Worm (Caenorhabditis elegans) whole organism, L3 larva: ENCODE data around the gene pms-2.

Source experiments
- R02D3.7 ChIP-seq: fragments of 150-350 bp; optimal IDR thresholded peaks from 2 replicates; lab custom pipeline; 2014; ENCODE audit warnings: missing biosample characterization, missing genetic modification characterization
- ZK546.5 ChIP-seq: sonication (generic microtip); optimal IDR thresholded peaks from 2 replicates; lab custom pipeline; 2017; ENCODE audit warnings: missing biosample characterization, missing genetic modification characterization
- aly-2 ChIP-seq: fragments of 150-350 bp; optimal IDR thresholded peaks from 2 replicates; lab custom pipeline; 2014; ENCODE audit warnings: missing biosample characterization, missing genetic modification characterization
- ceh-16 ChIP-seq: sonication (generic microtip); optimal IDR thresholded peaks from 2 replicates; lab custom pipeline; 2017; ENCODE audit warnings: missing biosample characterization, missing genetic modification characterization
- ceh-28 ChIP-seq: fragments of 150-350 bp; optimal IDR thresholded peaks from 2 replicates; lab custom pipeline; 2014; ENCODE audit warnings: missing biosample characterization, missing genetic modification reagents, missing genetic modification characterization
- ceh-82 ChIP-seq: fragments of 150-350 bp; optimal IDR thresholded peaks from 2 replicates; lab custom pipeline; 2014; ENCODE audit warnings: missing biosample characterization, missing genetic modification characterization
- ceh-9 ChIP-seq: sonication (generic microtip); optimal IDR thresholded peaks from 2 replicates; lab custom pipeline; 2018; ENCODE audit warnings: missing biosample characterization, missing genetic modification characterization
- daf-12 ChIP-seq: fragments of 150-350 bp; optimal IDR thresholded peaks from 2 replicates; lab custom pipeline; 2014; ENCODE audit warnings: missing biosample characterization, missing genetic modification reagents, missing genetic modification characterization
- egl-27 ChIP-seq: sonication (generic microtip); optimal IDR thresholded peaks from 4 replicates; lab custom pipeline; 2017; ENCODE audit warnings: missing biosample characterization, missing genetic modification reagents, missing genetic modification characterization
- egl-5 ChIP-seq: fragments of 150-350 bp; optimal IDR thresholded peaks from 2 replicates; lab custom pipeline; 2017; ENCODE audit warnings: missing biosample characterization, missing genetic modification reagents, missing genetic modification characterization, inconsistent platforms
- elt-1 ChIP-seq: fragments of 150-350 bp; optimal IDR thresholded peaks from 2 replicates; lab custom pipeline; 2014; ENCODE audit warnings: missing biosample characterization, missing genetic modification characterization
- elt-2 ChIP-seq: sonication (generic microtip); optimal IDR thresholded peaks from 2 replicates; lab custom pipeline; 2016; ENCODE audit warnings: missing genetic modification reagents, mild to moderate bottlenecking, missing genetic modification characterization, missing compliant biosample characterization
- elt-3 ChIP-seq, 3 experiments: fragments of 150-350 bp in 1 of 3; sonication (generic microtip) in 2 of 3; optimal IDR thresholded peaks; 2 replicates in 2 of 3; 4 replicates in 1 of 3; lab custom pipeline; 2014 to 2017; ENCODE audit warnings: missing biosample characterization in 3 of 3, missing genetic modification characterization in 3 of 3
- fkh-10 ChIP-seq: sonication (generic microtip); optimal IDR thresholded peaks from 2 replicates; lab custom pipeline; 2017; ENCODE audit warnings: missing biosample characterization, missing genetic modification reagents, missing genetic modification characterization
- fkh-2 ChIP-seq: fragments of 150-350 bp; optimal IDR thresholded peaks from 2 replicates; lab custom pipeline; 2014; ENCODE audit warnings: missing biosample characterization, missing genetic modification reagents, missing genetic modification characterization
- jun-1 ChIP-seq: fragments of 150-350 bp; optimal IDR thresholded peaks from 2 replicates; lab custom pipeline; 2014; ENCODE audit warnings: missing biosample characterization, missing genetic modification reagents, missing genetic modification characterization
- lin-15B ChIP-seq: fragments of 150-350 bp; optimal IDR thresholded peaks from 2 replicates; lab custom pipeline; 2014; ENCODE audit warnings: missing biosample characterization, missing genetic modification characterization
- lin-39 ChIP-seq: fragments of 150-350 bp; optimal IDR thresholded peaks from 2 replicates; lab custom pipeline; 2018; ENCODE audit warnings: missing biosample characterization, missing genetic modification reagents, missing genetic modification characterization
- lsy-12 ChIP-seq: sonication (generic microtip); optimal IDR thresholded peaks from 2 replicates; lab custom pipeline; 2016; ENCODE audit warnings: mild to moderate bottlenecking, missing genetic modification characterization, missing compliant biosample characterization
- mdl-1 ChIP-seq: fragments of 150-350 bp; optimal IDR thresholded peaks from 2 replicates; lab custom pipeline; 2014; ENCODE audit warnings: missing biosample characterization, missing genetic modification characterization
- mml-1 ChIP-seq: fragments of 150-350 bp; sonication (generic microtip); optimal IDR thresholded peaks from 3 replicates; lab custom pipeline; 2014; ENCODE audit warnings: missing biosample characterization, missing genetic modification characterization
- nfya-1 ChIP-seq: sonication (generic microtip); optimal IDR thresholded peaks from 2 replicates; lab custom pipeline; 2017; ENCODE audit warnings: missing genetic modification characterization, mild to moderate bottlenecking, missing compliant biosample characterization, antibody characterized with exemption, moderate library complexity; ENCODE audit not compliant: insufficient read depth
- nhr-11 ChIP-seq: fragments of 150-350 bp; optimal IDR thresholded peaks from 2 replicates; lab custom pipeline; 2014; ENCODE audit warnings: missing biosample characterization, missing genetic modification characterization
- nhr-23 ChIP-seq: fragments of 150-350 bp; optimal IDR thresholded peaks from 2 replicates; lab custom pipeline; 2014; ENCODE audit warnings: missing biosample characterization, missing genetic modification reagents, missing genetic modification characterization
- nhr-237 ChIP-seq: fragments of 150-350 bp; optimal IDR thresholded peaks from 2 replicates; lab custom pipeline; 2014; ENCODE audit warnings: missing biosample characterization, missing genetic modification characterization
- nhr-25 ChIP-seq: sonication (generic microtip); optimal IDR thresholded peaks from 2 replicates; lab custom pipeline; 2017; ENCODE audit warnings: missing biosample characterization, missing genetic modification characterization
- nhr-28 ChIP-seq: fragments of 150-350 bp; optimal IDR thresholded peaks from 2 replicates; lab custom pipeline; 2014; ENCODE audit warnings: missing biosample characterization, missing genetic modification characterization
- nhr-43 ChIP-seq: sonication (generic microtip); optimal IDR thresholded peaks from 2 replicates; lab custom pipeline; 2016; ENCODE audit warnings: mild to moderate bottlenecking, missing genetic modification characterization, missing compliant biosample characterization; ENCODE audit not compliant: poor library complexity, severe bottlenecking
- nhr-67 ChIP-seq: fragments of 150-350 bp; optimal IDR thresholded peaks from 2 replicates; lab custom pipeline; 2014; ENCODE audit warnings: missing biosample characterization, missing genetic modification characterization
- nhr-76 ChIP-seq: fragments of 150-350 bp; sonication (generic microtip); optimal IDR thresholded peaks from 5 replicates; lab custom pipeline; 2014; ENCODE audit warnings: missing biosample characterization, missing genetic modification characterization
- nhr-77 ChIP-seq: fragments of 150-350 bp; optimal IDR thresholded peaks from 2 replicates; lab custom pipeline; 2014; ENCODE audit warnings: missing biosample characterization, missing genetic modification characterization
- pha-4 ChIP-seq: fragments of 150-350 bp; optimal IDR thresholded peaks from 2 replicates; lab custom pipeline; 2014; ENCODE audit warnings: missing biosample characterization, missing genetic modification reagents, missing genetic modification characterization
- pqm-1 ChIP-seq: fragments of 150-350 bp; optimal IDR thresholded peaks from 2 replicates; lab custom pipeline; 2017; ENCODE audit warnings: missing biosample characterization, missing genetic modification characterization, inconsistent platforms
- sea-2 ChIP-seq: fragments of 150-350 bp; sonication (generic microtip); optimal IDR thresholded peaks from 4 replicates; lab custom pipeline; 2014; ENCODE audit warnings: missing biosample characterization, missing genetic modification reagents, missing genetic modification characterization
- skn-1 ChIP-seq: fragments of 150-350 bp; optimal IDR thresholded peaks from 2 replicates; lab custom pipeline; 2014; ENCODE audit warnings: missing biosample characterization, missing genetic modification characterization
- snpc-4 ChIP-seq: fragments of 150-350 bp; optimal IDR thresholded peaks from 2 replicates; lab custom pipeline; 2014; ENCODE audit warnings: missing biosample characterization, missing genetic modification characterization
- tbx-2 ChIP-seq: sonication (generic microtip); optimal IDR thresholded peaks from 2 replicates; lab custom pipeline; 2016; ENCODE audit warnings: mild to moderate bottlenecking, missing genetic modification characterization, missing compliant biosample characterization
- unc-39 ChIP-seq: sonication (generic microtip); optimal IDR thresholded peaks from 4 replicates; lab custom pipeline; 2017; ENCODE audit warnings: missing biosample characterization, missing genetic modification characterization
- unc-62 ChIP-seq: fragments of 150-350 bp; sonication (generic microtip); optimal IDR thresholded peaks from 4 replicates; lab custom pipeline; 2014; ENCODE audit warnings: missing biosample characterization, missing genetic modification reagents, missing genetic modification characterization
- zag-1 ChIP-seq: fragments of 150-350 bp; optimal IDR thresholded peaks from 2 replicates; lab custom pipeline; 2014; ENCODE audit warnings: missing biosample characterization, missing genetic modification characterization
- ztf-11 ChIP-seq: fragments of 150-350 bp; optimal IDR thresholded peaks from 2 replicates; lab custom pipeline; 2014; ENCODE audit warnings: missing biosample characterization, missing genetic modification characterization
- ztf-4 ChIP-seq: fragments of 150-350 bp; optimal IDR thresholded peaks from 2 replicates; lab custom pipeline; 2014; ENCODE audit warnings: missing biosample characterization, missing genetic modification characterization

pms-2 gene

ce11 chrV:11532535-11532853 lies 37.9 kb downstream of the pms-2 start:
- no peak for TF ChIP-seq daf-12 (tag; lab: Kevin White, UChicago)
- TF ChIP-seq lin-15B (tag; lab: Kevin White, UChicago) = no peak
- TF ChIP-seq egl-27 (tag; lab: Kevin White, UChicago) = no peak
- no peak for TF ChIP-seq unc-39 (tag; lab: Kevin White, UChicago)
- no peak for TF ChIP-seq ztf-11
- no peak for TF ChIP-seq pqm-1
- TF ChIP-seq aly-2 (tag; lab: Kevin White, UChicago) = no peak
- no peak for TF ChIP-seq elt-1 (tag; lab: Kevin White, UChicago)
- no peak for TF ChIP-seq nfya-1 (tag; lab: Kevin White, UChicago)
- no peak for TF ChIP-seq sea-2
- no peak for TF ChIP-seq elt-2
- no peak for TF ChIP-seq ZK546.5

DNA sequence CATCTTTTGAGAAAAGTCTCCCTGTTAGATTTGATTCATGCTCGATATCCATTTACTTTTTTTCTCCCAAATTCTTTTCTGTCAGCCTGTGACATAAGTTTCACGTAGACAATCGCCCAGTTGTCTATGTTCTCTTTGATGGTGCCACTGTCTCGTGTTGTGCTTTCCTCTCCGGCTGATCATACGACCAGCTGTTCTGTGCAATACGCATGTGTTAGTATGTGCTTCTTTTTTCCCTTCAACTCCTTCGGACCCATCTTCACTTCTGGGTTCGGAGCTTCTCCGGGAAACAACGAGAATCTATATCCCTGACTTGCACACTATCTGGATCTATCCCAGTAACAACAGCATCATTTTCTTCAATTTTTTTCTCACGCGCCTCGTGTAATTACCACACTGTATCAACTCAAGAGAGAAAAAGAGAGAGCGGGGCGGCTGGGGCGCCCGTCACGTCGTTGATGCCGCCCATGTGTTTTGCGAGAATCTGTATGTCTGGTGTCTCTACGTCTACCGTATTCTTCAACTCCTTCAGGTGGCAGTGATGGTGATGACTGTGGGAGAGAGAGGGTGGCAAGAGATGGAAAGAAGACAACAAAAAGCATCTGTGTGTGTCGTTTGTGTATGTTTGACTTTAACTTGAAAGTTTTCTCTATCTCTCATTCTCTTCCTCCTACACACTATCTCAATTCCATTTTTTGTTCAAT lies 38.4 kb downstream of the pms-2 start:
- TF ChIP-seq mdl-1 (peak; percentile 77), elt-3 (tag; optimal IDR thresholded peaks at IDR 0.05; lab: Kevin White, UChicago) (peak in 1 of 3 experiments; percentile 43), jun-1 (tag; lab: Kevin White, UChicago) (peak; percentile 82), unc-39 (tag; lab: Kevin White, UChicago) (no peak), elt-1 (tag; lab: Kevin White, UChicago) (peak; percentile 58), snpc-4 (tag; lab: Kevin White, UChicago) (peak; percentile 36), egl-5 (tag; lab: Kevin White, UChicago) (peak; percentile 21), daf-12 (tag; lab: Kevin White, UChicago) (no peak), nhr-237 (no peak), ceh-28 (tag; lab: Kevin White, UChicago) (peak; percentile 35), elt-2 (peak; percentile 88), nhr-43 (tag; lab: Kevin White, UChicago) (peak; percentile 70), nhr-23 (tag; lab: Kevin White, UChicago) (peak; percentile 28), unc-62 (GFP tag; lab: Kevin White, UChicago) (peak; percentile 62), lin-39 (peak; percentile 42), nhr-11 (tag; lab: Kevin White, UChicago) (no peak), pha-4 (peak; percentile 96), nhr-25 (tag; lab: Kevin White, UChicago) (peak; percentile 95), aly-2 (tag; lab: Kevin White, UChicago) (no peak), nfya-1 (tag; lab: Kevin White, UChicago) (peak; percentile 52), ztf-11 (no peak), skn-1 (peak; percentile 73), tbx-2 (peak; percentile 54), nhr-76 (no peak), R02D3.7 (tag; lab: Kevin White, UChicago) (no peak), pqm-1 (peak; percentile 81), egl-27 (tag; lab: Kevin White, UChicago) (peak; percentile 85), nhr-28 (tag; lab: Kevin White, UChicago) (no peak), ztf-4 (tag; lab: Kevin White, UChicago) (peak; percentile 18), lsy-12 (tag; lab: Kevin White, UChicago) (peak; percentile 58)

- no peak for TF ChIP-seq egl-27 (tag; lab: Kevin White, UChicago)
- TF ChIP-seq nhr-76 = no peak
- no peak for TF ChIP-seq nhr-11 (tag; lab: Kevin White, UChicago)
- TF ChIP-seq ceh-9 (tag; lab: Kevin White, UChicago) = no peak
- TF ChIP-seq zag-1 (tag; lab: Kevin White, UChicago) = no peak
- TF ChIP-seq ztf-4 (tag; lab: Kevin White, UChicago) = no peak
- peak; percentile 66 for TF ChIP-seq nhr-23 (tag; lab: Kevin White, UChicago)
- TF ChIP-seq lin-15B (tag; lab: Kevin White, UChicago) = no peak
- TF ChIP-seq tbx-2 = peak; percentile 1
- no peak for TF ChIP-seq elt-3 (tag; optimal IDR thresholded peaks at IDR 0.05; lab: Kevin White, UChicago)
- TF ChIP-seq elt-1 (tag; lab: Kevin White, UChicago) = peak; percentile 29
- peak; percentile 1 for TF ChIP-seq nfya-1 (tag; lab: Kevin White, UChicago)
- TF ChIP-seq nhr-25 (tag; lab: Kevin White, UChicago) = peak; percentile 97
- TF ChIP-seq mdl-1 = no peak
- TF ChIP-seq sea-2 = no peak
- peak; percentile 6 for TF ChIP-seq R02D3.7 (tag; lab: Kevin White, UChicago)
- no peak for TF ChIP-seq nhr-77 (tag; lab: Kevin White, UChicago)
- TF ChIP-seq snpc-4 (tag; lab: Kevin White, UChicago) = no peak
- TF ChIP-seq ZK546.5 = no peak
- no peak for TF ChIP-seq fkh-2 (tag; lab: Kevin White, UChicago)
- no peak for TF ChIP-seq lin-39
- TF ChIP-seq pha-4 = peak; percentile 48
- no peak for TF ChIP-seq ceh-16 (tag; lab: Kevin White, UChicago)
- TF ChIP-seq nhr-43 (tag; lab: Kevin White, UChicago) = peak; percentile 10
- TF ChIP-seq mml-1 (tag; lab: Kevin White, UChicago) = no peak
- TF ChIP-seq nhr-67 (tag; lab: Kevin White, UChicago) = no peak
- no peak for TF ChIP-seq ceh-82 (tag; lab: Kevin White, UChicago)
- TF ChIP-seq egl-5 (tag; lab: Kevin White, UChicago) = no peak
- no peak for TF ChIP-seq fkh-10 (GFP tag; lab: Kevin White, UChicago)
- TF ChIP-seq, all 47 proteins: peak for 8
Observed at ce11 chrV:11531100-11531499, 39.3 kb downstream of the pms-2 start.
